Worm (Caenorhabditis elegans) whole organism, L2 larva: ENCODE data around the gene rsd-2.

Source experiments
- alr-1 ChIP-seq: fragments of 150-350 bp; optimal IDR thresholded peaks from 2 replicates; lab custom pipeline; 2014; ENCODE audit warnings: missing biosample characterization, missing genetic modification characterization
- egl-27 ChIP-seq: sonication (generic microtip); optimal IDR thresholded peaks from 3 replicates; lab custom pipeline; 2017; ENCODE audit warnings: missing biosample characterization, missing genetic modification reagents, missing genetic modification characterization
- elt-1 ChIP-seq: fragments of 150-350 bp; optimal IDR thresholded peaks from 2 replicates; lab custom pipeline; 2014; ENCODE audit warnings: missing biosample characterization, missing genetic modification characterization
- fos-1 ChIP-seq: fragments of 150-350 bp; optimal IDR thresholded peaks from 2 replicates; lab custom pipeline; 2014; ENCODE audit warnings: missing biosample characterization, missing genetic modification characterization
- lin-13 ChIP-seq: fragments of 150-350 bp; optimal IDR thresholded peaks from 2 replicates; lab custom pipeline; 2014; ENCODE audit warnings: missing biosample characterization, missing genetic modification reagents, missing genetic modification characterization
- mbf-1 ChIP-seq: sonication (generic microtip); optimal IDR thresholded peaks from 2 replicates; lab custom pipeline; 2017; ENCODE audit warnings: missing biosample characterization, missing genetic modification characterization
- nhr-77 ChIP-seq: fragments of 150-350 bp; optimal IDR thresholded peaks from 2 replicates; lab custom pipeline; 2014; ENCODE audit warnings: missing biosample characterization, missing genetic modification characterization
- skn-1 ChIP-seq: sonication (generic microtip); optimal IDR thresholded peaks from 2 replicates; lab custom pipeline; 2017; ENCODE audit warnings: missing biosample characterization, missing genetic modification characterization
- snpc-4 ChIP-seq: fragments of 150-350 bp; optimal IDR thresholded peaks from 2 replicates; lab custom pipeline; 2014; ENCODE audit warnings: missing biosample characterization, missing genetic modification characterization

DNA sequence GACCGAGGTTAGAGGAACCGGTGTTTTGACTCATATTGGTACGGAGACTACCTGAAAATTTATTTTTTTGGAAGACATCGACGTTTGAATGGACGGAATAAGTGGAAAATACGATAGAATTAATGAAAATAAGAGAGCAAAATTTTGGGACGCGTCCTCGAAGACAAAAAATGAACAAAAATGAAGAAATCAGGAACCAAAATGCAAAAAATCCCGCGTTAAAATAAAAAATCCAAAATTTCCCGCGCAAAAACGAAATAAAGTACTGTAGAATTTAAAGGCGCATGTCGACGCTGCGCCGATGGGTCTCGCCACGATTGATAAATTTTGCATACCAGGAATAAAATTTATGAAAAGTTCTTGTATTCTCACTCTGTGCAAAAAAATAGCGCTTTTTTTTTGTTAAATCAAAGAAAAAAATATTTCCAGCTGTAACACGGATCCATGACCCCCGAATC, 27.9 kb downstream of the rsd-2 start, which contains the start of gene puf-3:
- TF ChIP-seq elt-1 (tag; lab: Kevin White, UChicago) (no peak), nhr-77 (tag; lab: Kevin White, UChicago) (no peak), snpc-4 (tag; lab: Kevin White, UChicago) (no peak), lin-13 (GFP tag; lab: Kevin White, UChicago) (no peak), egl-27 (tag; lab: Kevin White, UChicago) (no peak), mbf-1 (no peak), fos-1 (tag; lab: Kevin White, UChicago) (no peak), alr-1 (tag; lab: Kevin White, UChicago) (no peak), skn-1 (no peak)
